Worm (Caenorhabditis elegans) whole organism, L1 larva: ENCODE measurements around the gene F41C6.4.

Experiments
- C04F5.9 ChIP-seq: sonication (generic microtip); optimal IDR thresholded peaks from 2 replicates; lab custom pipeline; 2016; ENCODE audit warnings: missing genetic modification characterization, missing compliant biosample characterization
- C34B4.2 ChIP-seq: sonication (generic microtip); optimal IDR thresholded peaks from 2 replicates; lab custom pipeline; 2017; ENCODE audit warnings: mild to moderate bottlenecking, missing genetic modification characterization, missing compliant biosample characterization
- F16B12.6 ChIP-seq: fragments of 150-350 bp; optimal IDR thresholded peaks from 2 replicates; lab custom pipeline; 2014; ENCODE audit warnings: missing biosample characterization, missing genetic modification characterization
- Y116A8C.19 ChIP-seq: sonication (generic microtip); optimal IDR thresholded peaks from 2 replicates; lab custom pipeline; 2016; ENCODE audit warnings: missing compliant biosample characterization, missing genetic modification characterization, borderline replicate concordance
- ama-1 ChIP-seq: fragments of 150-350 bp; optimal IDR thresholded peaks from 2 replicates; lab custom pipeline; 2014
- ceh-63 ChIP-seq: fragments of 200-800 bp; sonication (Bioruptor generic); optimal IDR thresholded peaks from 2 replicates; lab custom pipeline; 2018; ENCODE audit warnings: mild to moderate bottlenecking, missing genetic modification characterization, missing compliant biosample characterization
- ceh-8 ChIP-seq: fragments of 200-800 bp; sonication (Bioruptor generic); optimal IDR thresholded peaks from 2 replicates; lab custom pipeline; 2018; ENCODE audit warnings: mild to moderate bottlenecking, missing genetic modification characterization, moderate library complexity, missing compliant biosample characterization
- ceh-88 ChIP-seq: fragments of 200-800 bp; sonication (Bioruptor generic); IDR thresholded peaks from 2 replicates; pipeline ENCODE4 v1.3.6; 2022; ENCODE audit warnings: missing genetic modification characterization, missing compliant biosample characterization
- ceh-90 ChIP-seq: sonication (generic microtip); optimal IDR thresholded peaks from 2 replicates; lab custom pipeline; 2016; ENCODE audit warnings: missing genetic modification characterization, missing compliant biosample characterization
- dsc-1 ChIP-seq: sonication (generic microtip); optimal IDR thresholded peaks from 2 replicates; lab custom pipeline; 2016; ENCODE audit warnings: mild to moderate bottlenecking, missing genetic modification characterization, missing compliant biosample characterization
- efl-1 ChIP-seq, 4 experiments: fragments of 150-350 bp; optimal IDR thresholded peaks in 3 of 4; peaks in 1 of 4; 1 replicate in 1 of 4; 2 replicates in 3 of 4; lab custom pipeline; 2014; ENCODE audit warnings: missing biosample characterization in 2 of 4, missing genetic modification characterization in 2 of 4, missing genetic modification reagents in 2 of 4
- efl-3 ChIP-seq: fragments of 200-800 bp; sonication (Bioruptor generic); optimal IDR thresholded peaks from 2 replicates; lab custom pipeline; 2018; ENCODE audit warnings: mild to moderate bottlenecking, missing genetic modification characterization, missing compliant biosample characterization
- egl-13 ChIP-seq: sonication (generic microtip); optimal IDR thresholded peaks from 2 replicates; lab custom pipeline; 2016; ENCODE audit warnings: missing genotype, missing genetic modification reagents, missing genetic modification characterization, missing compliant biosample characterization
- fkh-10 ChIP-seq: sonication (generic microtip); optimal IDR thresholded peaks from 2 replicates; lab custom pipeline; 2017; ENCODE audit warnings: missing biosample characterization, missing genetic modification reagents, missing genetic modification characterization
- fkh-4 ChIP-seq: sonication (generic microtip); optimal IDR thresholded peaks from 2 replicates; lab custom pipeline; 2016; ENCODE audit warnings: missing compliant biosample characterization, missing genetic modification characterization, borderline replicate concordance
- fkh-8 ChIP-seq: sonication (generic microtip); optimal IDR thresholded peaks from 2 replicates; lab custom pipeline; 2016; ENCODE audit warnings: mild to moderate bottlenecking, missing genetic modification characterization, missing compliant biosample characterization
- grh-1 ChIP-seq: fragments of 200-800 bp; sonication (Bioruptor generic); IDR thresholded peaks from 2 replicates; pipeline ENCODE4 v1.3.6; 2022; ENCODE audit warnings: missing genetic modification reagents, missing genetic modification characterization, missing compliant biosample characterization
- hlh-17 ChIP-seq: fragments of 200-800 bp; sonication (Bioruptor generic); optimal IDR thresholded peaks from 2 replicates; lab custom pipeline; 2018; ENCODE audit warnings: missing genetic modification characterization, mild to moderate bottlenecking, missing compliant biosample characterization, moderate library complexity, borderline replicate concordance
- hlh-4 ChIP-seq: sonication (generic microtip); optimal IDR thresholded peaks from 2 replicates; lab custom pipeline; 2016; ENCODE audit warnings: mild to moderate bottlenecking, missing genetic modification characterization, missing compliant biosample characterization
- isw-1 ChIP-seq: fragments of 200-800 bp; sonication (Bioruptor generic); IDR thresholded peaks from 2 replicates; pipeline ENCODE4 v1.3.6; 2022; ENCODE audit warnings: missing genetic modification characterization, missing compliant biosample characterization
- jun-1 ChIP-seq: fragments of 150-350 bp; optimal IDR thresholded peaks from 2 replicates; lab custom pipeline; 2014; ENCODE audit warnings: missing biosample characterization, missing genetic modification reagents, missing genetic modification characterization
- lin-13 ChIP-seq: fragments of 150-350 bp; optimal IDR thresholded peaks from 2 replicates; lab custom pipeline; 2014; ENCODE audit warnings: missing biosample characterization, missing genetic modification reagents, missing genetic modification characterization
- lin-14 ChIP-seq: fragments of 200-800 bp; sonication (Bioruptor generic); optimal IDR thresholded peaks from 2 replicates; lab custom pipeline; 2018; ENCODE audit warnings: mild to moderate bottlenecking, missing genetic modification characterization, moderate library complexity, missing compliant biosample characterization
- lin-15B ChIP-seq: fragments of 150-350 bp; sonication (generic microtip); optimal IDR thresholded peaks from 3 replicates; lab custom pipeline; 2014; ENCODE audit warnings: missing biosample characterization, missing genetic modification characterization
- lin-35 ChIP-seq, 2 experiments: fragments of 150-350 bp; optimal IDR thresholded peaks; 2 replicates each; lab custom pipeline; 2014; ENCODE audit warnings: missing biosample characterization in 2 of 2, missing genetic modification characterization in 2 of 2, missing genetic modification reagents in 2 of 2
- lin-39 ChIP-seq: fragments of 150-350 bp; optimal IDR thresholded peaks from 2 replicates; lab custom pipeline; 2014; ENCODE audit warnings: missing biosample characterization, missing genetic modification reagents, missing genetic modification characterization
- lir-3 ChIP-seq: sonication (generic microtip); optimal IDR thresholded peaks from 2 replicates; lab custom pipeline; 2016; ENCODE audit warnings: mild to moderate bottlenecking, missing genetic modification characterization, moderate library complexity, missing compliant biosample characterization; ENCODE audit not compliant: poor library complexity
- lsy-2 ChIP-seq, 2 experiments: fragments of 150-350 bp; optimal IDR thresholded peaks; 2 replicates each; lab custom pipeline; 2014; ENCODE audit warnings: missing biosample characterization in 2 of 2, missing genetic modification characterization in 2 of 2
- mab-9 ChIP-seq: fragments of 200-800 bp; sonication (Bioruptor generic); IDR thresholded peaks from 2 replicates; pipeline ENCODE4 v1.3.6; 2022; ENCODE audit warnings: missing genetic modification reagents, missing genetic modification characterization, missing compliant biosample characterization
- mdl-1 ChIP-seq, 2 experiments: fragments of 150-350 bp; optimal IDR thresholded peaks; 2 replicates each; lab custom pipeline; 2014 to 2017; ENCODE audit warnings: missing biosample characterization in 2 of 2, missing genetic modification characterization in 2 of 2, inconsistent platforms in 1 of 2
- mef-2 ChIP-seq: fragments of 150-350 bp; optimal IDR thresholded peaks from 2 replicates; lab custom pipeline; 2014; ENCODE audit warnings: missing biosample characterization, missing genetic modification characterization
- nhr-11 ChIP-seq: fragments of 150-350 bp; optimal IDR thresholded peaks from 2 replicates; lab custom pipeline; 2014; ENCODE audit warnings: missing biosample characterization, missing genetic modification characterization
- nhr-20 ChIP-seq: sonication (generic microtip); optimal IDR thresholded peaks from 2 replicates; lab custom pipeline; 2016; ENCODE audit warnings: mild to moderate bottlenecking, missing genetic modification characterization, missing compliant biosample characterization
- nhr-237 ChIP-seq: fragments of 150-350 bp; optimal IDR thresholded peaks from 2 replicates; lab custom pipeline; 2014; ENCODE audit warnings: missing biosample characterization, missing genetic modification characterization
- nhr-47 ChIP-seq: sonication (generic microtip); optimal IDR thresholded peaks from 2 replicates; lab custom pipeline; 2016; ENCODE audit warnings: mild to moderate bottlenecking, missing genetic modification characterization, moderate library complexity, missing compliant biosample characterization
- nhr-71 ChIP-seq: sonication (generic microtip); optimal IDR thresholded peaks from 2 replicates; lab custom pipeline; 2016; ENCODE audit warnings: mild to moderate bottlenecking, missing genetic modification characterization, moderate library complexity, missing compliant biosample characterization
- nhr-77 ChIP-seq: fragments of 150-350 bp; optimal IDR thresholded peaks from 2 replicates; lab custom pipeline; 2014; ENCODE audit warnings: missing biosample characterization, missing genetic modification characterization
- nhr-84 ChIP-seq: sonication (generic microtip); optimal IDR thresholded peaks from 2 replicates; lab custom pipeline; 2017; ENCODE audit warnings: missing biosample characterization, missing genetic modification characterization
- nhr-85 ChIP-seq: sonication (generic microtip); peaks from one replicate; lab custom pipeline; 2016; ENCODE audit warnings: missing genetic modification characterization, inconsistent platforms, missing compliant biosample characterization
- pag-3 ChIP-seq: sonication (generic microtip); optimal IDR thresholded peaks from 2 replicates; lab custom pipeline; 2017; ENCODE audit warnings: missing genetic modification characterization, mild to moderate bottlenecking, missing compliant biosample characterization, antibody characterized with exemption, borderline replicate concordance; ENCODE audit not compliant: insufficient read depth
- snpc-4 ChIP-seq: fragments of 150-350 bp; optimal IDR thresholded peaks from 2 replicates; lab custom pipeline; 2014; ENCODE audit warnings: missing biosample characterization, missing genetic modification characterization
- sox-4 ChIP-seq: sonication (generic microtip); optimal IDR thresholded peaks from 2 replicates; lab custom pipeline; 2016; ENCODE audit warnings: missing genetic modification characterization, missing compliant biosample characterization
- sptf-1 ChIP-seq: fragments of 150-350 bp; optimal IDR thresholded peaks from 2 replicates; lab custom pipeline; 2014; ENCODE audit warnings: missing biosample characterization, missing genetic modification characterization
- swsn-7 ChIP-seq: sonication (generic microtip); optimal IDR thresholded peaks from 2 replicates; lab custom pipeline; 2016; ENCODE audit warnings: missing genetic modification characterization, missing compliant biosample characterization
- tbx-2 ChIP-seq: sonication (generic microtip); optimal IDR thresholded peaks from 2 replicates; lab custom pipeline; 2016; ENCODE audit warnings: missing genetic modification characterization, missing compliant biosample characterization
- tlp-1 ChIP-seq: fragments of 150-350 bp; optimal IDR thresholded peaks from 2 replicates; lab custom pipeline; 2014; ENCODE audit warnings: missing biosample characterization, missing genetic modification characterization
- unc-130 ChIP-seq: fragments of 150-350 bp; optimal IDR thresholded peaks from 2 replicates; lab custom pipeline; 2017; ENCODE audit warnings: missing biosample characterization, missing genetic modification characterization, inconsistent platforms
- unc-30 ChIP-seq: sonication (generic microtip); optimal IDR thresholded peaks from 2 replicates; lab custom pipeline; 2017; ENCODE audit warnings: missing biosample characterization, missing genetic modification characterization
- unc-98 ChIP-seq: fragments of 200-800 bp; sonication (Bioruptor generic); IDR thresholded peaks from 2 replicates; pipeline ENCODE4 v1.3.6; 2022; ENCODE audit warnings: missing genetic modification characterization, missing compliant biosample characterization
- zag-1 ChIP-seq: fragments of 150-350 bp; optimal IDR thresholded peaks from 2 replicates; lab custom pipeline; 2014; ENCODE audit warnings: missing biosample characterization, missing genetic modification characterization
- zip-4 ChIP-seq: fragments of 200-800 bp; sonication (Bioruptor generic); optimal IDR thresholded peaks from 2 replicates; lab custom pipeline; 2018; ENCODE audit warnings: mild to moderate bottlenecking, missing genetic modification characterization, moderate library complexity, missing compliant biosample characterization
- ztf-4 ChIP-seq: fragments of 150-350 bp; optimal IDR thresholded peaks from 2 replicates; lab custom pipeline; 2014; ENCODE audit warnings: missing biosample characterization, missing genetic modification characterization

The F41C6.4 gene

ce11 chrX:6840670-6841308 lies 33.8 kb downstream of the F41C6.4 start, which contains the start of the genes glr-6 and asg-2 (continued):
- TF ChIP-seq fkh-8 (tag; lab: Kevin White, UChicago), result peak; percentile 77
- peak; percentile 40 for TF ChIP-seq grh-1 (GFP tag; lab: Robert Waterston, UW)
- peak; percentile 72 for TF ChIP-seq unc-130 (tag; lab: Kevin White, UChicago)
- no peak for TF ChIP-seq fkh-4 (tag; lab: Kevin White, UChicago)
- no peak for TF ChIP-seq pag-3 (tag; lab: Kevin White, UChicago)
- TF ChIP-seq zip-4 (GFP tag; lab: Kevin White, UChicago), result no peak
- TF ChIP-seq nhr-85 (tag; lab: Kevin White, UChicago), result peak; percentile 88
- TF ChIP-seq ama-1 (lab: Kevin White, UChicago), result no peak
- TF ChIP-seq mef-2 (tag; lab: Kevin White, UChicago), result no peak
- TF ChIP-seq dsc-1 (tag; lab: Kevin White, UChicago), result peak; percentile 64
- TF ChIP-seq nhr-77 (tag; lab: Kevin White, UChicago), result peak; percentile 86
- TF ChIP-seq lin-39 (tag; lab: Kevin White, UChicago), result peak; percentile 55
- TF ChIP-seq lin-14 (GFP tag; lab: Kevin White, UChicago), result peak; percentile 89
- no peak for TF ChIP-seq zag-1 (tag; lab: Kevin White, UChicago)
- TF ChIP-seq ceh-88 (GFP tag; lab: Robert Waterston, UW), result 0 out of 2 replicates have a peak, but pooled peaks have one; percentile 26
- peak; percentile 37 for TF ChIP-seq F16B12.6 (tag; lab: Kevin White, UChicago)
- TF ChIP-seq unc-30, result no peak
- TF ChIP-seq lin-35 (GFP tag; optimal IDR thresholded peaks at IDR 0.05; lab: Kevin White, UChicago), result peak; percentile 63 to 89
- no peak for TF ChIP-seq nhr-84 (tag; lab: Kevin White, UChicago)
- TF ChIP-seq ceh-8, result no peak
- TF ChIP-seq lir-3, result peak; percentile 40
- no peak for TF ChIP-seq C04F5.9 (tag; lab: Kevin White, UChicago)
- TF ChIP-seq lin-15B, result peak; percentile 86
- TF ChIP-seq egl-13 (tag; lab: Kevin White, UChicago), result peak; percentile 12
- TF ChIP-seq lsy-2 (tag; optimal IDR thresholded peaks at IDR 0.05; lab: Kevin White, UChicago), result peak; percentile 79 to 92
- peak; percentile 32 for TF ChIP-seq nhr-11
- peak; percentile 12 for TF ChIP-seq fkh-10 (GFP tag; lab: Kevin White, UChicago)
- no peak for TF ChIP-seq hlh-4
- TF ChIP-seq nhr-47 (tag; lab: Kevin White, UChicago), result peak; percentile 84
- TF ChIP-seq nhr-20 (tag; lab: Kevin White, UChicago), result peak; percentile 86
- TF ChIP-seq lin-13 (GFP tag; lab: Kevin White, UChicago), result peak; percentile 78
- peak; percentile 10 for TF ChIP-seq ztf-4 (tag; lab: Kevin White, UChicago)
- TF ChIP-seq jun-1 (tag; lab: Kevin White, UChicago), result peak; percentile 58
- TF ChIP-seq tlp-1 (tag; lab: Kevin White, UChicago), result no peak
- no peak for TF ChIP-seq unc-98 (GFP tag; lab: Robert Waterston, UW)
- peak; percentile 46 for TF ChIP-seq isw-1 (GFP tag; lab: Robert Waterston, UW)
- TF ChIP-seq efl-3 (GFP tag; lab: Kevin White, UChicago), result no peak
- TF ChIP-seq C34B4.2 (tag; lab: Kevin White, UChicago), result no peak
- peak; percentile 21 for TF ChIP-seq sox-4 (tag; lab: Kevin White, UChicago)
- no peak for TF ChIP-seq sptf-1
- TF ChIP-seq ceh-63 (GFP tag; lab: Kevin White, UChicago), result no peak
- no peak for TF ChIP-seq Y116A8C.19
- no peak for TF ChIP-seq hlh-17 (GFP tag; lab: Kevin White, UChicago)
- TF ChIP-seq swsn-7 (tag; lab: Kevin White, UChicago), result peak; percentile 83
- TF ChIP-seq ceh-90 (tag; lab: Kevin White, UChicago), result no peak
- peak; percentile 34 for TF ChIP-seq nhr-237 (tag; lab: Kevin White, UChicago)
- TF ChIP-seq mab-9, result no peak
- TF ChIP-seq tbx-2 (tag; lab: Kevin White, UChicago), result peak; percentile 78
- peak in 1 of 2 experiments; percentile 84 for TF ChIP-seq mdl-1 (tag; optimal IDR thresholded peaks at IDR 0.05; lab: Kevin White, UChicago)
- peak; percentile 28 for TF ChIP-seq snpc-4
- peak; percentile 90 for TF ChIP-seq nhr-71 (tag; lab: Kevin White, UChicago)
- peak; percentile 74 to 81 for TF ChIP-seq efl-1 (optimal IDR thresholded peaks at IDR 0.05; lab: Kevin White, UChicago)
- peak; percentile 65 to 96 for TF ChIP-seq efl-1 (GFP tag; optimal IDR thresholded peaks at IDR 0.05 in 1 of 2; lab: Kevin White, UChicago)
